Worm (Caenorhabditis elegans) whole organism, late embryonic: Measurements from ENCODE around the gene mtcu-2.

Source experiments
- C38D4.7 ChIP-seq: fragments of 200-800 bp; sonication (Bioruptor generic); optimal IDR thresholded peaks from 2 replicates; lab custom pipeline; 2018; ENCODE audit warnings: mild to moderate bottlenecking, missing genetic modification characterization, moderate library complexity, missing compliant biosample characterization
- ama-1 ChIP-seq: fragments of 150-350 bp; optimal IDR thresholded peaks from 2 replicates; lab custom pipeline; 2014
- ceh-18 ChIP-seq: sonication (generic microtip); optimal IDR thresholded peaks from 2 replicates; lab custom pipeline; 2016; ENCODE audit warnings: missing genetic modification characterization, missing compliant biosample characterization
- ceh-2 ChIP-seq: sonication (generic microtip); optimal IDR thresholded peaks from 2 replicates; lab custom pipeline; 2016; ENCODE audit warnings: missing genotype, missing genetic modification characterization, missing compliant biosample characterization
- ceh-30 ChIP-seq: fragments of 150-350 bp; optimal IDR thresholded peaks from 2 replicates; lab custom pipeline; 2014; ENCODE audit warnings: missing biosample characterization, missing genetic modification characterization
- ceh-6 ChIP-seq: fragments of 200-800 bp; sonication (Bioruptor generic); optimal IDR thresholded peaks from 2 replicates; lab custom pipeline; 2018; ENCODE audit warnings: mild to moderate bottlenecking, missing genetic modification characterization, missing compliant biosample characterization
- fkh-10 ChIP-seq: fragments of 150-350 bp; optimal IDR thresholded peaks from 2 replicates; lab custom pipeline; 2014; ENCODE audit warnings: missing biosample characterization, missing genetic modification reagents, missing genetic modification characterization
- nfya-1 ChIP-seq: sonication (generic microtip); optimal IDR thresholded peaks from 2 replicates; lab custom pipeline; 2017; ENCODE audit warnings: missing genetic modification characterization, mild to moderate bottlenecking, missing compliant biosample characterization, antibody characterized with exemption, moderate library complexity
- npax-4 ChIP-seq: sonication (generic microtip); optimal IDR thresholded peaks from 2 replicates; lab custom pipeline; 2016; ENCODE audit warnings: missing genetic modification characterization, missing compliant biosample characterization
- odd-2 ChIP-seq: sonication (generic microtip); optimal IDR thresholded peaks from 2 replicates; lab custom pipeline; 2017; ENCODE audit warnings: antibody characterized with exemption, mild to moderate bottlenecking, missing genetic modification characterization, missing compliant biosample characterization
- pha-4 ChIP-seq: fragments of 150-350 bp; optimal IDR thresholded peaks from 2 replicates; lab custom pipeline; 2018; ENCODE audit warnings: missing biosample characterization, missing genetic modification reagents, missing genetic modification characterization
- pqm-1 ChIP-seq: sonication (generic microtip); optimal IDR thresholded peaks from 2 replicates; lab custom pipeline; 2016; ENCODE audit warnings: missing genetic modification characterization, missing compliant biosample characterization
- ttx-3 ChIP-seq: sonication (generic microtip); optimal IDR thresholded peaks from 2 replicates; lab custom pipeline; 2016; ENCODE audit warnings: missing genetic modification reagents, missing genetic modification characterization, missing compliant biosample characterization

DNA sequence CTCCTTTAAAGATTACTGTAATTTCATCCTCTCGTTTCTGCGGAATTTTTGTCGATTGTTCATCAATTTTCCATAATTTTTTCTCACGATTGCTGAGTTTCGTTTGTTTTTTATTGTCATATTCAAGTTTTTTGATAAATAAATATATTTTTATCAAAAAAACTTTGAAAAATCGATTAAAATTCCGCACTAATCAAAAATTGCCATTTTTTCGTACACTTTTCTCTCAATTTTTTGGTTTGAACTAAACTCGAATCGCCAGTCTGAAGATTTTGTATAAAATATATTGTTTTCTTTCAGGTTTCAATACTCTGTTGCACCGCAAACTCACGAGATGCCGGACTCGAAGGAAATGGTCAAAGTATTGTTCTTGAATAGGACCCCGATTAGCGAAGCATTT, 7.8 kb upstream of the mtcu-2 start, which contains the start of gene ogr-2:
- TF ChIP-seq nfya-1 (tag; lab: Kevin White, UChicago) (no peak), pha-4 (tag; lab: Kevin White, UChicago) (no peak), pqm-1 (tag; lab: Kevin White, UChicago) (no peak), npax-4 (no peak), ceh-18 (no peak), ceh-6 (GFP tag; lab: Kevin White, UChicago) (no peak), odd-2 (tag; lab: Kevin White, UChicago) (no peak), ceh-30 (tag; lab: Kevin White, UChicago) (no peak), ama-1 (no peak), fkh-10 (no peak), ttx-3 (tag; lab: Kevin White, UChicago) (no peak), C38D4.7 (GFP tag; lab: Kevin White, UChicago) (no peak), ceh-2 (tag; lab: Kevin White, UChicago) (no peak)
